Worm (Caenorhabditis elegans) whole organism, L1 larva: Measurements from ENCODE around the gene F09B9.4.

Experiments used
- C04F5.9 ChIP-seq: sonication (generic microtip); optimal IDR thresholded peaks from 2 replicates; lab custom pipeline; 2016; ENCODE audit warnings: missing genetic modification characterization, missing compliant biosample characterization
- C16A3.4 ChIP-seq: fragments of 150-350 bp; optimal IDR thresholded peaks from 2 replicates; lab custom pipeline; 2014; ENCODE audit warnings: missing biosample characterization, missing genetic modification characterization
- F16B12.6 ChIP-seq: fragments of 150-350 bp; optimal IDR thresholded peaks from 2 replicates; lab custom pipeline; 2014; ENCODE audit warnings: missing biosample characterization, missing genetic modification characterization
- alr-1 ChIP-seq: fragments of 200-800 bp; sonication (Bioruptor generic); optimal IDR thresholded peaks from 2 replicates; lab custom pipeline; 2018; ENCODE audit warnings: borderline replicate concordance, mild to moderate bottlenecking, missing genetic modification characterization, missing compliant biosample characterization
- ama-1 ChIP-seq: fragments of 150-350 bp; optimal IDR thresholded peaks from 2 replicates; lab custom pipeline; 2014
- ceh-8 ChIP-seq: fragments of 200-800 bp; sonication (Bioruptor generic); optimal IDR thresholded peaks from 2 replicates; lab custom pipeline; 2018; ENCODE audit warnings: mild to moderate bottlenecking, missing genetic modification characterization, moderate library complexity, missing compliant biosample characterization
- efl-1 ChIP-seq, 4 experiments: fragments of 150-350 bp; optimal IDR thresholded peaks in 3 of 4; peaks in 1 of 4; 1 replicate in 1 of 4; 2 replicates in 3 of 4; lab custom pipeline; 2014; ENCODE audit warnings: missing biosample characterization in 2 of 4, missing genetic modification characterization in 2 of 4, missing genetic modification reagents in 2 of 4
- efl-3 ChIP-seq: fragments of 200-800 bp; sonication (Bioruptor generic); optimal IDR thresholded peaks from 2 replicates; lab custom pipeline; 2018; ENCODE audit warnings: mild to moderate bottlenecking, missing genetic modification characterization, missing compliant biosample characterization
- egl-13 ChIP-seq: sonication (generic microtip); optimal IDR thresholded peaks from 2 replicates; lab custom pipeline; 2016; ENCODE audit warnings: missing genotype, missing genetic modification reagents, missing genetic modification characterization, missing compliant biosample characterization
- egl-27 ChIP-seq, 2 experiments: fragments of 150-350 bp in 1 of 2; sonication (generic microtip); optimal IDR thresholded peaks; 3 replicates each; lab custom pipeline; 2017 to 2018; ENCODE audit warnings: missing biosample characterization in 2 of 2, missing genetic modification characterization in 2 of 2, missing genetic modification reagents in 2 of 2
- elt-2 ChIP-seq: sonication (generic microtip); optimal IDR thresholded peaks from 2 replicates; lab custom pipeline; 2016; ENCODE audit warnings: missing genetic modification characterization, mild to moderate bottlenecking, inconsistent platforms, missing compliant biosample characterization, missing genetic modification reagents
- elt-3 ChIP-seq, 6 experiments: fragments of 150-350 bp in 1 of 6; sonication (generic microtip); optimal IDR thresholded peaks; 2 replicates each; lab custom pipeline; 2017 to 2018; ENCODE audit warnings: missing biosample characterization in 6 of 6, missing genetic modification characterization in 6 of 6, inconsistent platforms in 1 of 6
- ets-5 ChIP-seq: fragments of 200-800 bp; sonication (Bioruptor generic); IDR thresholded peaks from 2 replicates; pipeline ENCODE4 v1.3.6; 2022; ENCODE audit warnings: missing genetic modification characterization, missing compliant biosample characterization
- fkh-8 ChIP-seq: sonication (generic microtip); optimal IDR thresholded peaks from 2 replicates; lab custom pipeline; 2016; ENCODE audit warnings: mild to moderate bottlenecking, missing genetic modification characterization, missing compliant biosample characterization
- fos-1 ChIP-seq: fragments of 150-350 bp; optimal IDR thresholded peaks from 2 replicates; lab custom pipeline; 2014; ENCODE audit warnings: missing biosample characterization, missing genetic modification characterization
- grh-1 ChIP-seq: fragments of 200-800 bp; sonication (Bioruptor generic); IDR thresholded peaks from 2 replicates; pipeline ENCODE4 v1.3.6; 2022; ENCODE audit warnings: missing genetic modification reagents, missing genetic modification characterization, missing compliant biosample characterization
- hlh-4 ChIP-seq: sonication (generic microtip); optimal IDR thresholded peaks from 2 replicates; lab custom pipeline; 2016; ENCODE audit warnings: mild to moderate bottlenecking, missing genetic modification characterization, missing compliant biosample characterization
- hpl-2 ChIP-seq: fragments of 150-350 bp; optimal IDR thresholded peaks from 2 replicates; lab custom pipeline; 2014; ENCODE audit warnings: missing biosample characterization, missing genetic modification reagents, missing genetic modification characterization
- isw-1 ChIP-seq: fragments of 200-800 bp; sonication (Bioruptor generic); IDR thresholded peaks from 2 replicates; pipeline ENCODE4 v1.3.6; 2022; ENCODE audit warnings: missing genetic modification characterization, missing compliant biosample characterization
- jun-1 ChIP-seq: fragments of 150-350 bp; optimal IDR thresholded peaks from 2 replicates; lab custom pipeline; 2014; ENCODE audit warnings: missing biosample characterization, missing genetic modification reagents, missing genetic modification characterization
- lin-14 ChIP-seq: fragments of 200-800 bp; sonication (Bioruptor generic); optimal IDR thresholded peaks from 2 replicates; lab custom pipeline; 2018; ENCODE audit warnings: mild to moderate bottlenecking, missing genetic modification characterization, moderate library complexity, missing compliant biosample characterization
- lin-35 ChIP-seq, 2 experiments: fragments of 150-350 bp; optimal IDR thresholded peaks; 2 replicates each; lab custom pipeline; 2014; ENCODE audit warnings: missing biosample characterization in 2 of 2, missing genetic modification characterization in 2 of 2, missing genetic modification reagents in 2 of 2
- lsy-2 ChIP-seq, 2 experiments: fragments of 150-350 bp; optimal IDR thresholded peaks; 2 replicates each; lab custom pipeline; 2014; ENCODE audit warnings: missing biosample characterization in 2 of 2, missing genetic modification characterization in 2 of 2
- mab-9 ChIP-seq: fragments of 200-800 bp; sonication (Bioruptor generic); IDR thresholded peaks from 2 replicates; pipeline ENCODE4 v1.3.6; 2022; ENCODE audit warnings: missing genetic modification reagents, missing genetic modification characterization, missing compliant biosample characterization
- mdl-1 ChIP-seq, 2 experiments: fragments of 150-350 bp; optimal IDR thresholded peaks; 2 replicates each; lab custom pipeline; 2014 to 2017; ENCODE audit warnings: missing biosample characterization in 2 of 2, missing genetic modification characterization in 2 of 2, inconsistent platforms in 1 of 2
- mep-1 ChIP-seq: fragments of 150-350 bp; optimal IDR thresholded peaks from 2 replicates; lab custom pipeline; 2014; ENCODE audit warnings: missing biosample characterization, missing genetic modification characterization
- nhr-12 ChIP-seq: sonication (generic microtip); optimal IDR thresholded peaks from 2 replicates; lab custom pipeline; 2017; ENCODE audit warnings: missing biosample characterization, missing genetic modification characterization
- nhr-20 ChIP-seq: sonication (generic microtip); optimal IDR thresholded peaks from 2 replicates; lab custom pipeline; 2016; ENCODE audit warnings: mild to moderate bottlenecking, missing genetic modification characterization, missing compliant biosample characterization
- nhr-237 ChIP-seq: fragments of 150-350 bp; optimal IDR thresholded peaks from 2 replicates; lab custom pipeline; 2014; ENCODE audit warnings: missing biosample characterization, missing genetic modification characterization
- nhr-28 ChIP-seq: fragments of 150-350 bp; optimal IDR thresholded peaks from 2 replicates; lab custom pipeline; 2014; ENCODE audit warnings: missing biosample characterization, missing genetic modification characterization
- nhr-71 ChIP-seq: sonication (generic microtip); optimal IDR thresholded peaks from 2 replicates; lab custom pipeline; 2016; ENCODE audit warnings: mild to moderate bottlenecking, missing genetic modification characterization, moderate library complexity, missing compliant biosample characterization
- nhr-84 ChIP-seq: sonication (generic microtip); optimal IDR thresholded peaks from 2 replicates; lab custom pipeline; 2017; ENCODE audit warnings: missing biosample characterization, missing genetic modification characterization
- nhr-85 ChIP-seq: sonication (generic microtip); peaks from one replicate; lab custom pipeline; 2016; ENCODE audit warnings: missing genetic modification characterization, inconsistent platforms, missing compliant biosample characterization
- nhr-90 ChIP-seq: sonication (generic microtip); optimal IDR thresholded peaks from 2 replicates; lab custom pipeline; 2016; ENCODE audit warnings: mild to moderate bottlenecking, missing genetic modification characterization, missing compliant biosample characterization; ENCODE audit not compliant: poor library complexity
- pax-3 ChIP-seq: fragments of 200-800 bp; sonication (Bioruptor generic); optimal IDR thresholded peaks from 2 replicates; lab custom pipeline; 2018; ENCODE audit warnings: mild to moderate bottlenecking, missing genetic modification characterization, moderate library complexity, missing compliant biosample characterization
- pqm-1 ChIP-seq: sonication (generic microtip); optimal IDR thresholded peaks from 3 replicates; lab custom pipeline; 2017; ENCODE audit warnings: missing biosample characterization, missing genetic modification characterization
- snpc-4 ChIP-seq: fragments of 150-350 bp; optimal IDR thresholded peaks from 2 replicates; lab custom pipeline; 2014; ENCODE audit warnings: missing biosample characterization, missing genetic modification characterization
- sptf-1 ChIP-seq: fragments of 150-350 bp; optimal IDR thresholded peaks from 2 replicates; lab custom pipeline; 2014; ENCODE audit warnings: missing biosample characterization, missing genetic modification characterization
- sup-37 ChIP-seq: fragments of 200-800 bp; sonication (Bioruptor generic); optimal IDR thresholded peaks from 2 replicates; lab custom pipeline; 2018; ENCODE audit warnings: mild to moderate bottlenecking, missing genetic modification characterization, missing compliant biosample characterization
- swsn-7 ChIP-seq: sonication (generic microtip); optimal IDR thresholded peaks from 2 replicates; lab custom pipeline; 2016; ENCODE audit warnings: missing genetic modification characterization, missing compliant biosample characterization
- tbx-2 ChIP-seq: sonication (generic microtip); optimal IDR thresholded peaks from 2 replicates; lab custom pipeline; 2016; ENCODE audit warnings: missing genetic modification characterization, missing compliant biosample characterization
- unc-30 ChIP-seq: sonication (generic microtip); optimal IDR thresholded peaks from 2 replicates; lab custom pipeline; 2017; ENCODE audit warnings: missing biosample characterization, missing genetic modification characterization
- unc-62 ChIP-seq: fragments of 150-350 bp; optimal IDR thresholded peaks from 2 replicates; lab custom pipeline; 2014; ENCODE audit warnings: missing biosample characterization, missing genetic modification reagents, missing genetic modification characterization
- xbp-1 ChIP-seq: sonication (generic microtip); optimal IDR thresholded peaks from 2 replicates; lab custom pipeline; 2016; ENCODE audit warnings: missing genetic modification characterization, missing compliant biosample characterization
- zag-1 ChIP-seq: fragments of 150-350 bp; optimal IDR thresholded peaks from 2 replicates; lab custom pipeline; 2014; ENCODE audit warnings: missing biosample characterization, missing genetic modification characterization

Gene F09B9.4

DNA sequence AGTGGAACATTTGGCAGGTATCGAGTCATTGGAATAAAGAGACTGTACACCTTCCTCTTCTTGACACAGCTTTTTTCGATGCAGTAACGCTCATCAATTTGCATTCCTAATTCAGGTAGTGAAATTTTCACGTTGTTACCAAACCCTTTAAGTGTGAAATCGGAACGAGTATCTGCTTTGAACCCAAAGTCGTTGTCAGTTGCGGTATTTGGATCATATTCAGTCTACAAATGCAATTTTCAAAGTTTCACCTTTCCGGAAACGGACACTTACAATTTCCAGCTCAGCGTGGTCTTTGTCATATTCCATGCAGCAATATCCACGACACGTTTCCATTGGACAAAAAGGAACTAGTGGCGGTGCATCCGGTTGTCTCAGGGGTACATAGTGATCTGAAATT is 22.2 kb downstream of the F09B9.4 start:
- no peak for TF ChIP-seq hpl-2 (GFP tag; lab: Kevin White, UChicago)
- TF ChIP-seq efl-1 (optimal IDR thresholded peaks at IDR 0.05; lab: Kevin White, UChicago): no peak
- peak in 1 of 2 experiments; percentile 55 for TF ChIP-seq efl-1 (GFP tag; optimal IDR thresholded peaks at IDR 0.05 in 1 of 2; lab: Kevin White, UChicago)

DNA sequence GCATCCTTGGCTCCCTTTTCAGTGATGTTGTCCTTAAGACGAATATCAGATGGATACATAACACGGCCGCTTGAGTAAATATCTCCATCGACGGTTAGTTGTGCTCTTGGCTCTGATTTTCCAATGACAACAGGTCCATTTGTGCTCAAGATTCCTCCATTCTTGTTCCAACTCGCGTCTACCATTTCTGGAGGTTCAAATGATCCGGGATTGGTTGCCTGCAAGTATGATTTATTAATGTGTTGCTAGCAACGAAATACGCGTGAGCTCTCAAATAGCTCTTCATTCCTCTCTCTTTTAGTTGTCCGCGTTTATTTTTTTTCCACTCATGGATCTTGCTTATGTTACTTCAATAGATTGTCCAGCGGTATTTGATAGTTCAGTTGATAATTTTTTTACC is 23.3 kb downstream of the F09B9.4 start, which contains the start of gene arrd-28:
Gene arrd-28 (plus strand): TSS at position 301 of the 400 bp plus-strand sequence.
- no peak for TF ChIP-seq nhr-28 (tag; lab: Kevin White, UChicago)
- TF ChIP-seq nhr-20 (tag; lab: Kevin White, UChicago): no peak
- TF ChIP-seq efl-1 (optimal IDR thresholded peaks at IDR 0.05; lab: Kevin White, UChicago): no peak
- TF ChIP-seq efl-1 (GFP tag; optimal IDR thresholded peaks at IDR 0.05 in 1 of 2; lab: Kevin White, UChicago): peak in 1 of 2 experiments; percentile 27
- no peak for TF ChIP-seq fkh-8 (tag; lab: Kevin White, UChicago)
- TF ChIP-seq, all 84 proteins: peak for 1

DNA sequence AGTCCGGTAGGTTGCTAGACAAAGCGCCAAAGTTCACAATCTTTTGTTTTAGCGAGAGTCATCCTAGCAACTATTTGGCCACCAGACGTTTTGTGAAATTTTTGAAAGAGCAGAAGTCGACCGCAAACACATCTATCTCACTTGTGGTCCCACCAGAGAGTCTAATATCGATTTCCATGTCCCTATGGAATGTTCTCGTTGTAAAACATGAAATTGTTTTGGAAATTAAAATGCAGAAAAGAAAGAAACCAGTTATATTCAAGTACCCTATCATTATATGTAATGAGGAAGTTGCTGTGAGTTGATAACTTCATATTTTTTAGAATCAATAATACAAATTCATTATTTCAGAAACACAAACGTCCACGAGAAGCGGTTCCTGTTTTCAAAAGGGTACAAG is 24.3 kb downstream of the F09B9.4 start:
- TF ChIP-seq lin-14 (no peak), nhr-90 (tag; lab: Kevin White, UChicago) (no peak), isw-1 (no peak), zag-1 (tag; lab: Kevin White, UChicago) (no peak), ceh-8 (no peak), tbx-2 (tag; lab: Kevin White, UChicago) (no peak), lsy-2 (tag; optimal IDR thresholded peaks at IDR 0.05; lab: Kevin White, UChicago) (no peak), sup-37 (GFP tag; lab: Kevin White, UChicago) (no peak), alr-1 (tag; lab: Kevin White, UChicago) (no peak), egl-13 (tag; lab: Kevin White, UChicago) (no peak), nhr-237 (tag; lab: Kevin White, UChicago) (no peak), nhr-71 (no peak), mep-1 (tag; lab: Kevin White, UChicago) (no peak), fkh-8 (tag; lab: Kevin White, UChicago) (no peak), efl-3 (GFP tag; lab: Kevin White, UChicago) (no peak), swsn-7 (no peak), ets-5 (GFP tag; lab: Robert Waterston, UW) (no peak), pqm-1 (no peak), mdl-1 (tag; optimal IDR thresholded peaks at IDR 0.05; lab: Kevin White, UChicago) (no peak), nhr-28 (tag; lab: Kevin White, UChicago) (no peak)

DNA sequence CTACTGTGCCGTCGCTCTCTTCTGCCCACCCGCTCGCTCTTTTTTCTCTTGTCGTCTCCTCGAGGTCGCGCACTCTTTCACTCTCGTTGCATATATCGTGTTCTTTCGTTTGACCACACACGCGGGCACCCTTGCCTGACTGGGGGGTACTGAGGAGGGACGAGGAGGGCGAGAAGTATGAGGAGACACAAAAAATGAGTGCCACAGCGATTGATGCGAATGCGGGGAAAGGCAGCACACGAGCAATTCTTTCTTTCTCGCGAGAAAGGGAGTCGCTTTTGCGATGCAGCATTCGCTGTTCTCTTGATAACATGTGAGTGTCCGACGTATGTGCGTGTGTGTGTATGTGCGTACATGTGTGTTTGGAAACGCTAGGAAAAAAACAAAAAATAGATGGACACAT is 28.1 kb downstream of the F09B9.4 start:
- TF ChIP-seq nhr-90 (tag; lab: Kevin White, UChicago) (peak; percentile 54), unc-62 (GFP tag; lab: Kevin White, UChicago) (no peak), fos-1 (tag; lab: Kevin White, UChicago) (peak; percentile 46), nhr-237 (tag; lab: Kevin White, UChicago) (no peak), fkh-8 (tag; lab: Kevin White, UChicago) (peak; percentile 81), tbx-2 (tag; lab: Kevin White, UChicago) (peak; percentile 69), jun-1 (tag; lab: Kevin White, UChicago) (peak; percentile 33), nhr-85 (tag; lab: Kevin White, UChicago) (no peak), C16A3.4 (peak; percentile 70), elt-3 (tag; optimal IDR thresholded peaks at IDR 0.05; lab: Kevin White, UChicago) (peak in 1 of 6 experiments; percentile 7), elt-2 (no peak), ets-5 (GFP tag; lab: Robert Waterston, UW) (no peak), sptf-1 (tag; lab: Kevin White, UChicago) (no peak), snpc-4 (tag; lab: Kevin White, UChicago) (peak; percentile 28), F16B12.6 (tag; lab: Kevin White, UChicago) (no peak), nhr-12 (tag; lab: Kevin White, UChicago) (no peak), nhr-20 (tag; lab: Kevin White, UChicago) (peak; percentile 72), hlh-4 (no peak), grh-1 (GFP tag; lab: Robert Waterston, UW) (no peak), C04F5.9 (tag; lab: Kevin White, UChicago) (no peak), lin-14 (peak; percentile 99), lin-35 (GFP tag; optimal IDR thresholded peaks at IDR 0.05; lab: Kevin White, UChicago) (peak; percentile 53 to 58), sup-37 (GFP tag; lab: Kevin White, UChicago) (peak; percentile 53), ama-1 (no peak), xbp-1 (tag; lab: Kevin White, UChicago) (peak; percentile 67), ceh-8 (peak; percentile 74), unc-30 (tag; lab: Kevin White, UChicago) (no peak), egl-27 (tag; optimal IDR thresholded peaks at IDR 0.05; lab: Kevin White, UChicago) (no peak), nhr-84 (tag; lab: Kevin White, UChicago) (no peak), pax-3 (tag; lab: Kevin White, UChicago) (peak; percentile 68), mab-9 (GFP tag; lab: Robert Waterston, UW) (peak; percentile 34; the same call in 1 of the 2 replicates)
